In genomic region chr2L:5042076-5042475, dm6 we compare ENCODE assay signal across 1 fruit fly cellular context.
TF ChIP-seq lines count a peak whose summit lies in the region.

No protein-coding gene starts in this region.

TF ChIP-seq in whole organism, embryonic, 481 proteins besides CTCF, POLR2A, EP300 and RAD21 (continued from another document and continues in another):
- TF ChIP-seq CG12219 (GFP tag; optimal IDR thresholded peaks at IDR 0.05; lab: Kevin White, UChicago) (no peak), trh (GFP tag; optimal IDR thresholded peaks at IDR 0.05; lab: Kevin White, UChicago) (no peak), CG16815 (GFP tag; optimal IDR thresholded peaks at IDR 0.05; lab: Kevin White, UChicago) (peak; percentile 5), nerfin-2 (GFP tag; IDR thresholded peaks at IDR 0.05; lab: Robert Waterston, UW; ENCODE audit: partially characterized antibody) (no peak), Ravus (GFP tag; IDR thresholded peaks at IDR 0.05; lab: Robert Waterston, UW) (no peak), hkb (optimal IDR thresholded peaks at IDR 0.05; lab: Kevin White, UChicago) (no peak), hkb (GFP tag; IDR thresholded peaks at IDR 0.05; lab: Robert Waterston, UW) (no peak), CG3847 (GFP tag; IDR thresholded peaks at IDR 0.05; lab: Robert Waterston, UW) (no peak), CG15479 (GFP tag; optimal IDR thresholded peaks at IDR 0.05; lab: Kevin White, UChicago) (no peak), Ets65A (GFP tag; lab: Kevin White, UChicago) (no peak), grn (GFP tag; optimal IDR thresholded peaks at IDR 0.05; lab: Kevin White, UChicago) (no peak), Mad (GFP tag; optimal IDR thresholded peaks at IDR 0.05; lab: Kevin White, UChicago) (no peak), ranshi (GFP tag; IDR thresholded peaks at IDR 0.05; lab: Robert Waterston, UW) (no peak), amos (GFP tag; IDR thresholded peaks at IDR 0.05; lab: Robert Waterston, UW; ENCODE audit: partially characterized antibody) (no peak), CG8765 (GFP tag; IDR thresholded peaks at IDR 0.05; lab: Robert Waterston, UW) (no peak), CG3726 (GFP tag; IDR thresholded peaks at IDR 0.05; lab: Robert Waterston, UW) (no peak), Tbp (GFP tag; optimal IDR thresholded peaks at IDR 0.05; lab: Kevin White, UChicago) (no peak), CG10959 (GFP tag; IDR thresholded peaks at IDR 0.05; lab: Robert Waterston, UW) (no peak), unpg (GFP tag; optimal IDR thresholded peaks at IDR 0.05; lab: Kevin White, UChicago) (peak; percentile 48), CG6791 (GFP tag; IDR thresholded peaks at IDR 0.05; lab: Robert Waterston, UW; ENCODE audit: partially characterized antibody) (no peak), ind (GFP tag; optimal IDR thresholded peaks at IDR 0.05; lab: Kevin White, UChicago) (peak; percentile 11), nau (GFP tag; optimal IDR thresholded peaks at IDR 0.05; lab: Kevin White, UChicago) (no peak), Drgx (GFP tag; IDR thresholded peaks at IDR 0.05; lab: Robert Waterston, UW) (no peak), aop (GFP tag; IDR thresholded peaks at IDR 0.05; lab: Robert Waterston, UW) (no peak), fd96Cb (tag; optimal IDR thresholded peaks at IDR 0.05; lab: Kevin White, UChicago) (peak; percentile 33), PHDP (tag; optimal IDR thresholded peaks at IDR 0.05; lab: Kevin White, UChicago) (peak; percentile 42), Oli (tag; optimal IDR thresholded peaks at IDR 0.05; lab: Kevin White, UChicago) (peak; percentile 36), eve (GFP tag; optimal IDR thresholded peaks at IDR 0.05; lab: Kevin White, UChicago) (no peak), CkIIα-i1 (GFP tag; IDR thresholded peaks at IDR 0.05; lab: Robert Waterston, UW) (no peak), E2f1 (GFP tag; IDR thresholded peaks at IDR 0.05; lab: Robert Waterston, UW) (no peak), CG14441 (GFP tag; IDR thresholded peaks at IDR 0.05; lab: Robert Waterston, UW) (no peak), CG5180 (GFP tag; optimal IDR thresholded peaks at IDR 0.05; lab: Kevin White, UChicago) (no peak), CG13624 (GFP tag; optimal IDR thresholded peaks at IDR 0.05; lab: Kevin White, UChicago) (no peak), Bteb2 (GFP tag; optimal IDR thresholded peaks at IDR 0.05; lab: Kevin White, UChicago) (no peak), CG4424 (GFP tag; optimal IDR thresholded peaks at IDR 0.05; lab: Kevin White, UChicago) (no peak), CG6683 (GFP tag; optimal IDR thresholded peaks at IDR 0.05; lab: Kevin White, UChicago) (no peak), CG14014 (GFP tag; IDR thresholded peaks at IDR 0.05; lab: Robert Waterston, UW) (no peak), vvl (GFP tag; IDR thresholded peaks at IDR 0.05; lab: Robert Waterston, UW) (no peak), slbo (GFP tag; IDR thresholded peaks at IDR 0.05; lab: Robert Waterston, UW) (no peak), CG30403 (GFP tag; optimal IDR thresholded peaks at IDR 0.05; lab: Kevin White, UChicago) (peak; percentile 4), so (GFP tag; IDR thresholded peaks at IDR 0.05; lab: Robert Waterston, UW) (no peak), btn (GFP tag; optimal IDR thresholded peaks at IDR 0.05; lab: Kevin White, UChicago) (no peak), Med (GFP tag; lab: Kevin White, UChicago) (no peak), crol (GFP tag; IDR thresholded peaks at IDR 0.05; lab: Robert Waterston, UW) (no peak), CG2116 (GFP tag; optimal IDR thresholded peaks at IDR 0.05; lab: Kevin White, UChicago) (no peak), CG8388 (GFP tag; optimal IDR thresholded peaks at IDR 0.05; lab: Kevin White, UChicago) (peak; percentile 15), cg (GFP tag; optimal IDR thresholded peaks at IDR 0.05; lab: Kevin White, UChicago) (no peak), CG1529 (GFP tag; optimal IDR thresholded peaks at IDR 0.05; lab: Kevin White, UChicago) (peak; percentile 3), dan (GFP tag; IDR thresholded peaks at IDR 0.05; lab: Robert Waterston, UW) (no peak), sc (optimal IDR thresholded peaks at IDR 0.05; lab: Kevin White, UChicago) (no peak), sc (GFP tag; optimal IDR thresholded peaks at IDR 0.05; lab: Kevin White, UChicago) (no peak), pnt (GFP tag; optimal IDR thresholded peaks at IDR 0.05; lab: Kevin White, UChicago) (no peak), CG11247 (GFP tag; IDR thresholded peaks at IDR 0.05; lab: Robert Waterston, UW) (no peak), emc (GFP tag; optimal IDR thresholded peaks at IDR 0.05; lab: Kevin White, UChicago) (no peak), ab (GFP tag; optimal IDR thresholded peaks at IDR 0.05; lab: Kevin White, UChicago) (no peak), CG9727 (GFP tag; optimal IDR thresholded peaks at IDR 0.05; lab: Kevin White, UChicago) (peak; percentile 36), zfh1 (GFP tag; IDR thresholded peaks at IDR 0.05; lab: Robert Waterston, UW) (no peak), H2.0 (GFP tag; IDR thresholded peaks at IDR 0.05; lab: Robert Waterston, UW) (no peak), dm (GFP tag; optimal IDR thresholded peaks at IDR 0.05; lab: Kevin White, UChicago) (no peak), CG1792 (GFP tag; optimal IDR thresholded peaks at IDR 0.05; lab: Kevin White, UChicago) (no peak), Fer1 (GFP tag; optimal IDR thresholded peaks at IDR 0.05; lab: Kevin White, UChicago) (peak; percentile 0), CG12942 (GFP tag; optimal IDR thresholded peaks at IDR 0.05; lab: Kevin White, UChicago) (no peak), NK7.1 (GFP tag; optimal IDR thresholded peaks at IDR 0.05; lab: Kevin White, UChicago) (no peak), tll (GFP tag; optimal IDR thresholded peaks at IDR 0.05; lab: Kevin White, UChicago) (no peak), gcm (GFP tag; optimal IDR thresholded peaks at IDR 0.05; lab: Kevin White, UChicago) (no peak), CG17612 (GFP tag; IDR thresholded peaks at IDR 0.05; lab: Robert Waterston, UW) (no peak), psq (GFP tag; optimal IDR thresholded peaks at IDR 0.05; lab: Kevin White, UChicago) (no peak), ham (GFP tag; IDR thresholded peaks at IDR 0.05; lab: Robert Waterston, UW) (no peak), Antp (GFP tag; optimal IDR thresholded peaks at IDR 0.05; lab: Kevin White, UChicago) (no peak), HLH3B (GFP tag; IDR thresholded peaks at IDR 0.05; lab: Robert Waterston, UW) (no peak), CG10209 (GFP tag; optimal IDR thresholded peaks at IDR 0.05; lab: Kevin White, UChicago) (peak; percentile 3), Dp (GFP tag; optimal IDR thresholded peaks at IDR 0.05; lab: Kevin White, UChicago) (no peak), bigmax (GFP tag; optimal IDR thresholded peaks at IDR 0.05; lab: Kevin White, UChicago) (no peak), mld (GFP tag; IDR thresholded peaks at IDR 0.05; lab: Robert Waterston, UW; ENCODE audit: partially characterized antibody) (no peak), chm (GFP tag; IDR thresholded peaks at IDR 0.05; lab: Robert Waterston, UW) (no peak), CG32767 (GFP tag; IDR thresholded peaks at IDR 0.05; lab: Robert Waterston, UW) (no peak), CG9876 (GFP tag; optimal IDR thresholded peaks at IDR 0.05; lab: Kevin White, UChicago) (no peak), slou (GFP tag; optimal IDR thresholded peaks at IDR 0.05; lab: Kevin White, UChicago) (no peak), CG18262 (tag; optimal IDR thresholded peaks at IDR 0.05; lab: Kevin White, UChicago) (peak; percentile 68), CG10366 (GFP tag; IDR thresholded peaks at IDR 0.05; lab: Robert Waterston, UW) (no peak), Elba2 (GFP tag; optimal IDR thresholded peaks at IDR 0.05; lab: Kevin White, UChicago) (no peak), kni (GFP tag; optimal IDR thresholded peaks at IDR 0.05; lab: Kevin White, UChicago) (no peak), gce (GFP tag; IDR thresholded peaks at IDR 0.05; lab: Robert Waterston, UW) (no peak), CG10654 (GFP tag; optimal IDR thresholded peaks at IDR 0.05; lab: Kevin White, UChicago) (no peak), CG6654 (GFP tag; optimal IDR thresholded peaks at IDR 0.05; lab: Kevin White, UChicago) (no peak), jigr1 (GFP tag; IDR thresholded peaks at IDR 0.05; lab: Robert Waterston, UW) (no peak), pb (GFP tag; optimal IDR thresholded peaks at IDR 0.05; lab: Kevin White, UChicago) (no peak), pfk (GFP tag; optimal IDR thresholded peaks at IDR 0.05; lab: Kevin White, UChicago) (no peak), Rx (GFP tag; IDR thresholded peaks at IDR 0.05; lab: Robert Waterston, UW) (no peak), HmgZ (tag; optimal IDR thresholded peaks at IDR 0.05; lab: Kevin White, UChicago) (peak; percentile 4), CG14860 (GFP tag; IDR thresholded peaks at IDR 0.05; lab: Robert Waterston, UW; ENCODE audit: partially characterized antibody) (no peak), CG17186 (GFP tag; optimal IDR thresholded peaks at IDR 0.05; lab: Kevin White, UChicago) (no peak), CG13123 (GFP tag; optimal IDR thresholded peaks at IDR 0.05; lab: Kevin White, UChicago) (no peak), pan (optimal IDR thresholded peaks at IDR 0.05; lab: Kevin White, UChicago) (no peak), pan (GFP tag; optimal IDR thresholded peaks at IDR 0.05 in 1 of 2, IDR thresholded peaks at IDR 0.05 in 1 of 2) (no peak), ci (GFP tag; IDR thresholded peaks at IDR 0.05; lab: Robert Waterston, UW) (no peak), CG8089 (GFP tag; optimal IDR thresholded peaks at IDR 0.05; lab: Kevin White, UChicago) (no peak), pros (GFP tag; optimal IDR thresholded peaks at IDR 0.05; lab: Kevin White, UChicago) (no peak), D19A (tag; optimal IDR thresholded peaks at IDR 0.05; lab: Kevin White, UChicago) (peak; percentile 47), dimm (GFP tag; IDR thresholded peaks at IDR 0.05; lab: Robert Waterston, UW) (no peak), CG6854 (GFP tag; optimal IDR thresholded peaks at IDR 0.05; lab: Kevin White, UChicago) (no peak), dati (GFP tag; IDR thresholded peaks at IDR 0.05; lab: Robert Waterston, UW) (no peak), CG31441 (GFP tag; IDR thresholded peaks at IDR 0.05; lab: Robert Waterston, UW) (peak; percentile 41; the same call in 1 of the 2 replicates), onecut (GFP tag; IDR thresholded peaks at IDR 0.05; lab: Robert Waterston, UW) (no peak), CG2202 (tag; optimal IDR thresholded peaks at IDR 0.05; lab: Kevin White, UChicago) (no peak), p53 (GFP tag; optimal IDR thresholded peaks at IDR 0.05; lab: Kevin White, UChicago) (no peak), CG42726 (GFP tag; IDR thresholded peaks at IDR 0.05; lab: Robert Waterston, UW; ENCODE audit: partially characterized antibody) (no peak), tup (GFP tag; optimal IDR thresholded peaks at IDR 0.05; lab: Kevin White, UChicago) (no peak), Jarid2 (GFP tag; optimal IDR thresholded peaks at IDR 0.05; lab: Kevin White, UChicago) (no peak), Ptx1 (GFP tag; IDR thresholded peaks at IDR 0.05; lab: Robert Waterston, UW) (no peak), lilli (GFP tag; optimal IDR thresholded peaks at IDR 0.05; lab: Kevin White, UChicago) (no peak), Dfd (GFP tag; optimal IDR thresholded peaks at IDR 0.05; lab: Kevin White, UChicago) (no peak), CG2889 (GFP tag; IDR thresholded peaks at IDR 0.05; lab: Robert Waterston, UW) (no peak), CG31365 (tag; optimal IDR thresholded peaks at IDR 0.05; lab: Kevin White, UChicago) (no peak), CG18764 (GFP tag; optimal IDR thresholded peaks at IDR 0.05; lab: Kevin White, UChicago) (peak; percentile 25), prd (optimal IDR thresholded peaks at IDR 0.05; lab: Kevin White, UChicago) (no peak), prd (GFP tag; IDR thresholded peaks at IDR 0.05; lab: Robert Waterston, UW) (peak; percentile 47; the same call in 2 of the 3 replicates), klu (GFP tag; IDR thresholded peaks at IDR 0.05; lab: Robert Waterston, UW) (no peak), kah (GFP tag; optimal IDR thresholded peaks at IDR 0.05; lab: Kevin White, UChicago) (no peak), CG11085 (GFP tag; IDR thresholded peaks at IDR 0.05; lab: Robert Waterston, UW) (no peak), croc (GFP tag; conservative IDR thresholded peaks at IDR 0.05; lab: Robert Waterston, UW) (no peak), trem (tag; optimal IDR thresholded peaks at IDR 0.05; lab: Kevin White, UChicago) (peak; percentile 22), Six4 (GFP tag; optimal IDR thresholded peaks at IDR 0.05; lab: Kevin White, UChicago) (peak; percentile 13), cwo (GFP tag; optimal IDR thresholded peaks at IDR 0.05; lab: Kevin White, UChicago) (no peak), Lim3 (GFP tag; IDR thresholded peaks at IDR 0.05; lab: Robert Waterston, UW) (no peak), sim (GFP tag; IDR thresholded peaks at IDR 0.05; lab: Robert Waterston, UW) (no peak), chn (GFP tag; optimal IDR thresholded peaks at IDR 0.05; lab: Kevin White, UChicago) (no peak), CG30020 (tag; optimal IDR thresholded peaks at IDR 0.05; lab: Kevin White, UChicago) (no peak), ttk (GFP tag; IDR thresholded peaks at IDR 0.05; lab: Robert Waterston, UW) (no peak), CG18599 (GFP tag; optimal IDR thresholded peaks at IDR 0.05; lab: Kevin White, UChicago) (peak; percentile 3), unc-4 (GFP tag; IDR thresholded peaks at IDR 0.05; lab: Robert Waterston, UW; ENCODE audit: partially characterized antibody) (no peak), stwl (tag; optimal IDR thresholded peaks at IDR 0.05; lab: Kevin White, UChicago) (no peak), CG14710 (tag; optimal IDR thresholded peaks at IDR 0.05; lab: Kevin White, UChicago) (peak; percentile 53), ash1 (GFP tag; optimal IDR thresholded peaks at IDR 0.05; lab: Kevin White, UChicago) (no peak), phol (tag; optimal IDR thresholded peaks at IDR 0.05; lab: Kevin White, UChicago) (peak; percentile 57), sd (tag; optimal IDR thresholded peaks at IDR 0.05; lab: Kevin White, UChicago) (no peak), CG10462 (GFP tag; optimal IDR thresholded peaks at IDR 0.05; lab: Kevin White, UChicago) (no peak), caup (GFP tag; optimal IDR thresholded peaks at IDR 0.05; lab: Kevin White, UChicago; ENCODE audit: severe bottlenecking) (no peak), B-H2 (GFP tag; optimal IDR thresholded peaks at IDR 0.05; lab: Kevin White, UChicago) (no peak), ara (GFP tag; IDR thresholded peaks at IDR 0.05; lab: Robert Waterston, UW) (no peak), CG10147 (GFP tag; optimal IDR thresholded peaks at IDR 0.05; lab: Kevin White, UChicago) (no peak), D19B (GFP tag; optimal IDR thresholded peaks at IDR 0.05; lab: Kevin White, UChicago) (no peak)
